Worm (Caenorhabditis elegans): Measurements from ENCODE around the gene dkc-1.

The dkc-1 gene

DNA sequence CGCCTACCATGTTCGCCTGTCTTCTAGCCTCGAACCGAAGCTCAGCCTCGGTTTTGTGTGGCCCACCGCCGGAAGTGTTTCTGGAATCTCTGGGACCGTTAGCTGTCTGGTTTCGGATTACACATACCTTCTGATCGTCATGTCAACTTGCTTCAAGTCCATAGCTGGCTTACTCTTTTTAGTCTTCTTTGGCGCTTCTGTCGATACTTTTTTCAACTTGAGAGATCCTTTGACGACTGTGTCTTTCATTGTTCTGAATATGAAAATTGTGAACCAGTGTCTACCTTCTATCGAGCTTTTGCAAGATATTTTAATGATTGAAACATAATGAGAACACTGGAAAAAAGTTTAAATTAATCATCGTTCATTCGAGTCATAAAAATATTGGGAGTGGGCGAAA is 7.7 kb upstream of the dkc-1 start, which contains the start of gene K01G5.8 (continued):
- TF ChIP-seq bed-1 (GFP tag; IDR thresholded peaks at IDR 0.05) (no peak), ceh-91 (GFP tag; IDR thresholded peaks at IDR 0.05) (no peak), B0336.3 (GFP tag; IDR thresholded peaks at IDR 0.05) (peak; percentile 26; the same call in 1 of the 2 replicates), Y53G8AR.9 (GFP tag; conservative IDR thresholded peaks at IDR 0.05) (peak; percentile 61; the same call in 1 of the 2 replicates), sptf-2 (GFP tag; optimal IDR thresholded peaks at IDR 0.05) (no peak), aptf-3 (GFP tag; IDR thresholded peaks at IDR 0.05) (no peak), unc-130 (GFP tag; optimal IDR thresholded peaks at IDR 0.05) (no peak), pbrm-1 (GFP tag; IDR thresholded peaks at IDR 0.05) (no peak), mcd-1 (GFP tag; IDR thresholded peaks at IDR 0.05) (peak; percentile 6; the same call in 1 of the 2 replicates), rec-8 (tag; optimal IDR thresholded peaks at IDR 0.05) (no peak), T07F8.4 (tag; optimal IDR thresholded peaks at IDR 0.05) (no peak), ztf-18 (tag; optimal IDR thresholded peaks at IDR 0.05) (no peak), ceh-79 (tag; optimal IDR thresholded peaks at IDR 0.05) (no peak), madf-8 (GFP tag; conservative IDR thresholded peaks at IDR 0.05) (no peak), xnd-1 (tag; optimal IDR thresholded peaks at IDR 0.05) (no peak), pha-4 (tag; optimal IDR thresholded peaks at IDR 0.05) (no peak), chd-7 (tag; optimal IDR thresholded peaks at IDR 0.05) (no peak), attf-3 (GFP tag; conservative IDR thresholded peaks at IDR 0.05) (no peak), ccch-3 (GFP tag; optimal IDR thresholded peaks at IDR 0.05) (no peak), F22D6.2 (tag; optimal IDR thresholded peaks at IDR 0.05) (no peak), atf-7 (tag; optimal IDR thresholded peaks at IDR 0.05) (no peak), lin-26 (GFP tag; IDR thresholded peaks at IDR 0.05) (peak; percentile 41; the same call in 1 of the 2 replicates), egl-44 (GFP tag; IDR thresholded peaks at IDR 0.05) (no peak), Y67H2A.10 (GFP tag; conservative IDR thresholded peaks at IDR 0.05) (0 out of 2 replicates have a peak, but pooled peaks have one; percentile 30), ama-1 (optimal IDR thresholded peaks at IDR 0.05) (peak; percentile 60), ama-1 (GFP tag; optimal IDR thresholded peaks at IDR 0.05) (peak in 1 of 2 experiments; percentile 10), lsl-1 (GFP tag; optimal IDR thresholded peaks at IDR 0.05) (no peak), dpff-1 (tag; optimal IDR thresholded peaks at IDR 0.05) (no peak), repo-1 (tag; optimal IDR thresholded peaks at IDR 0.05) (no peak), akir-1 (GFP tag; optimal IDR thresholded peaks at IDR 0.05) (no peak), let-526 (GFP tag; IDR thresholded peaks at IDR 0.05) (no peak), ztf-3 (GFP tag; optimal IDR thresholded peaks at IDR 0.05) (no peak), F23B12.7 (tag; optimal IDR thresholded peaks at IDR 0.05; ENCODE audit: insufficient read depth) (no peak), ekl-4 (GFP tag; IDR thresholded peaks at IDR 0.05) (0 out of 2 replicates have a peak, but pooled peaks have one; percentile 38), nhr-90 (tag; optimal IDR thresholded peaks at IDR 0.05) (no peak), F55B11.4 (tag; optimal IDR thresholded peaks at IDR 0.05; ENCODE audit: borderline replicate concordance, insufficient read depth) (no peak), dpl-1 (GFP tag; optimal IDR thresholded peaks at IDR 0.05) (no peak), F33H1.4 (GFP tag; IDR thresholded peaks at IDR 0.05) (peak; percentile 28; the same call in 1 of the 2 replicates), ztf-26 (tag; optimal IDR thresholded peaks at IDR 0.05) (no peak), efl-1 (GFP tag; optimal IDR thresholded peaks at IDR 0.05) (peak; percentile 20), madf-3 (GFP tag; IDR thresholded peaks at IDR 0.05) (no peak), mxl-1 (tag; optimal IDR thresholded peaks at IDR 0.05) (no peak), ceh-27 (GFP tag; optimal IDR thresholded peaks at IDR 0.05) (no peak)
